Worm (Caenorhabditis elegans) whole organism, L4 larva: ENCODE data around the gene H03A11.13.

Experiments used
- lim-7 ChIP-seq: fragments of 200-800 bp; sonication (Bioruptor generic); IDR thresholded peaks from 2 replicates; pipeline ENCODE4 v1.3.6; 2022; ENCODE audit warnings: missing genetic modification characterization, missing compliant biosample characterization
- mxl-2 ChIP-seq: fragments of 200-800 bp; sonication (Bioruptor generic); conservative IDR thresholded peaks from 2 replicates; pipeline ENCODE4 v1.3.6; 2022; ENCODE audit warnings: missing genetic modification reagents, missing genetic modification characterization, missing compliant biosample characterization
- nhr-11 ChIP-seq: fragments of 150-350 bp; optimal IDR thresholded peaks from 2 replicates; lab custom pipeline; 2014; ENCODE audit warnings: missing biosample characterization, missing genetic modification characterization
- nhr-237 ChIP-seq: sonication (generic microtip); optimal IDR thresholded peaks from 2 replicates; lab custom pipeline; 2017; ENCODE audit warnings: missing biosample characterization, missing genetic modification characterization

DNA sequence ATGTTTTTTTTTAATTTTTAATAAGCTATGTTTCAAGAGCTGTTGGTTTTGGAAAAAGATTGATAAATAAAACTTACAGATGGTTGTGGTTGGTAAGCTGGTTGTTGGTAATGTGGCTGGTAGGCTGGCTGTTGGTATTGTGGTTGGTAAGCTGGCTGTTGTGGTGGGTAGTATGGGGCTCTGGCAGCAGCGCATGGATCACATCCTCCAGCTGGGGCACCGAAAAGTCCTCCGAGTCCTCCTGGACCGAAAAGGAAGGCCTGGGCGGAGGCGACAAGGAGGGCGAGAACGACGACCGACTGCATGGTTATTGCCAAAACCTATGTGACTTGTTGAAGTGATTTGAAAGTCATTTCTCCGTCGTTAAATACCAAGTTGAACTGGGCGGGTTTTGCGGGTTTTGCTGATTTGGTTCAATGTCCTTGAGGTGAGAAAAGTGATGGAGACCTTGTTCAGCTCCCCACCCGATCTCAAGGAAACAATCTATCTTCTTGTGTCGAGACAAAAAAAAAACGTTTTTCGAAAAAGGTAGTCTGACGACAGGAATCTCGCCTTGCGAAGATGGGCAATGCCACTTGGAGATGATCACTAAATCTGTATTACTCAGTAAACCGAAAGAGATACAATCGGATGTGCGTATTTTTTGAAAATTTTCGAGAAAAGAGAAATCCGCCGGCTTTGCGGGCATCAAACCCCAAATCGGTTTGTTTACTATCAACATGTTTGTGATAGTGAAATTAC lies 47.1 kb upstream of the H03A11.13 start, which contains the start of gene F46F2.3:
- TF ChIP-seq nhr-11 (tag; lab: Kevin White, UChicago): no peak
- no peak for TF ChIP-seq nhr-237
- no peak for TF ChIP-seq mxl-2
- TF ChIP-seq lim-7: no peak
